Worm (Caenorhabditis elegans) whole organism, young adult: Measurements from ENCODE around the gene pus-1.

Experiments used
- C06A6.2 ChIP-seq: fragments of 200-800 bp; sonication (Bioruptor generic); conservative IDR thresholded peaks from 2 replicates; pipeline ENCODE4 v1.3.6; 2022; ENCODE audit warnings: missing genetic modification characterization, missing compliant biosample characterization
- F23B12.7 ChIP-seq: sonication (generic microtip); optimal IDR thresholded peaks from 2 replicates; lab custom pipeline; 2017; ENCODE audit warnings: missing genetic modification characterization, mild to moderate bottlenecking, missing compliant biosample characterization, antibody characterized with exemption, moderate library complexity; ENCODE audit not compliant: insufficient read depth
- F33H1.4 ChIP-seq: fragments of 200-800 bp; sonication (Bioruptor generic); IDR thresholded peaks from 2 replicates; pipeline ENCODE4 v1.3.6; 2022; ENCODE audit warnings: missing genetic modification reagents, missing genetic modification characterization, missing compliant biosample characterization
- F37B4.10 ChIP-seq: fragments of 200-800 bp; sonication (Bioruptor generic); IDR thresholded peaks from 2 replicates; pipeline ENCODE4 v1.3.6; 2022; ENCODE audit warnings: missing genetic modification characterization, missing compliant biosample characterization
- F52B5.7 ChIP-seq: sonication (generic microtip); optimal IDR thresholded peaks from 2 replicates; lab custom pipeline; 2016; ENCODE audit warnings: mild to moderate bottlenecking, missing genetic modification characterization, missing compliant biosample characterization
- F57A8.1 ChIP-seq: fragments of 200-800 bp; sonication (Bioruptor generic); optimal IDR thresholded peaks from 2 replicates; lab custom pipeline; 2018; ENCODE audit warnings: mild to moderate bottlenecking, missing genetic modification characterization, moderate library complexity, missing compliant biosample characterization
- K11D2.4 ChIP-seq: fragments of 200-800 bp; sonication (Bioruptor generic); IDR thresholded peaks from 2 replicates; pipeline ENCODE4 v1.3.6; 2022; ENCODE audit warnings: missing genetic modification reagents, missing genetic modification characterization, missing compliant biosample characterization
- Y53F4B.3 ChIP-seq: fragments of 200-800 bp; sonication (Bioruptor generic); IDR thresholded peaks from 2 replicates; pipeline ENCODE4 v1.3.6; 2022; ENCODE audit warnings: missing genetic modification reagents, missing genetic modification characterization, missing compliant biosample characterization
- akir-1 ChIP-seq: fragments of 200-800 bp; sonication (Bioruptor generic); optimal IDR thresholded peaks from 2 replicates; lab custom pipeline; 2018; ENCODE audit warnings: mild to moderate bottlenecking, missing genetic modification characterization, moderate library complexity, missing compliant biosample characterization
- aptf-3 ChIP-seq: fragments of 200-800 bp; sonication (Bioruptor generic); IDR thresholded peaks from 2 replicates; pipeline ENCODE4 v1.3.6; 2022; ENCODE audit warnings: missing genetic modification characterization, missing compliant biosample characterization
- atf-7 ChIP-seq: sonication (generic microtip); optimal IDR thresholded peaks from 2 replicates; lab custom pipeline; 2017; ENCODE audit warnings: mild to moderate bottlenecking, missing genetic modification characterization, missing compliant biosample characterization
- athp-1 ChIP-seq: sonication (generic microtip); optimal IDR thresholded peaks from 2 replicates; lab custom pipeline; 2017; ENCODE audit warnings: mild to moderate bottlenecking, missing genetic modification characterization, missing compliant biosample characterization
- attf-3 ChIP-seq: fragments of 200-800 bp; sonication (Bioruptor generic); conservative IDR thresholded peaks from 2 replicates; pipeline ENCODE4 v1.3.6; 2022; ENCODE audit warnings: missing genetic modification reagents, missing genetic modification characterization, missing compliant biosample characterization
- bed-2 ChIP-seq: fragments of 200-800 bp; sonication (Bioruptor generic); IDR thresholded peaks from 2 replicates; pipeline ENCODE4 v1.3.6; 2022; ENCODE audit warnings: missing genetic modification reagents, missing genetic modification characterization, missing compliant biosample characterization
- cebp-1 ChIP-seq, 2 experiments: fragments of 200-800 bp in 1 of 2; sonication (Bioruptor generic) in 1 of 2; sonication (generic microtip) in 1 of 2; IDR thresholded peaks in 1 of 2; optimal IDR thresholded peaks in 1 of 2; 2 replicates each; pipeline versions ENCODE4 v1.3.6 to Lab custom; 2017 to 2022; ENCODE audit warnings: missing compliant biosample characterization in 2 of 2, missing genetic modification characterization in 2 of 2, mild to moderate bottlenecking in 1 of 2, missing genetic modification reagents in 1 of 2, moderate library complexity in 1 of 2
- ceh-79 ChIP-seq: sonication (generic microtip); optimal IDR thresholded peaks from 2 replicates; lab custom pipeline; 2017; ENCODE audit warnings: mild to moderate bottlenecking, missing genetic modification characterization, missing compliant biosample characterization
- chd-7 ChIP-seq: sonication (generic microtip); optimal IDR thresholded peaks from 2 replicates; lab custom pipeline; 2016; ENCODE audit warnings: mild to moderate bottlenecking, missing genetic modification characterization, moderate library complexity, missing compliant biosample characterization
- ekl-4 ChIP-seq: fragments of 200-800 bp; sonication (Bioruptor generic); IDR thresholded peaks from 2 replicates; pipeline ENCODE4 v1.3.6; 2022; ENCODE audit warnings: missing genetic modification reagents, missing genetic modification characterization, missing compliant biosample characterization
- fkh-3 ChIP-seq: sonication (generic microtip); optimal IDR thresholded peaks from 2 replicates; lab custom pipeline; 2016; ENCODE audit warnings: mild to moderate bottlenecking, missing genetic modification characterization, missing compliant biosample characterization
- gei-17 ChIP-seq: fragments of 200-800 bp; sonication (Bioruptor generic); optimal IDR thresholded peaks from 2 replicates; lab custom pipeline; 2018; ENCODE audit warnings: mild to moderate bottlenecking, missing genetic modification characterization, missing compliant biosample characterization
- hlh-12 ChIP-seq: sonication (generic microtip); optimal IDR thresholded peaks from 2 replicates; lab custom pipeline; 2016; ENCODE audit warnings: missing genetic modification characterization, missing compliant biosample characterization
- hlh-26 ChIP-seq: fragments of 200-800 bp; sonication (Bioruptor generic); conservative IDR thresholded peaks from 2 replicates; pipeline ENCODE4 v1.3.6; 2022; ENCODE audit warnings: missing genetic modification reagents, missing genetic modification characterization, missing compliant biosample characterization
- hmg-1.2 ChIP-seq: fragments of 200-800 bp; sonication (Bioruptor generic); IDR thresholded peaks from 2 replicates; pipeline ENCODE4 v1.3.6; 2022; ENCODE audit warnings: missing genetic modification reagents, missing genetic modification characterization, missing compliant biosample characterization
- lag-1 ChIP-seq: fragments of 200-800 bp; sonication (Bioruptor generic); IDR thresholded peaks from 2 replicates; pipeline ENCODE4 v1.3.6; 2022; ENCODE audit warnings: missing genetic modification reagents, missing genetic modification characterization, missing compliant biosample characterization
- let-607 ChIP-seq, 2 experiments: fragments of 200-800 bp in 1 of 2; sonication (Bioruptor generic) in 1 of 2; sonication (generic microtip) in 1 of 2; optimal IDR thresholded peaks; 2 replicates each; lab custom pipeline; 2016 to 2018; ENCODE audit warnings: mild to moderate bottlenecking in 2 of 2, missing compliant biosample characterization in 2 of 2, missing genetic modification characterization in 2 of 2, moderate library complexity in 2 of 2, missing genotype in 1 of 2
- lin-26 ChIP-seq: fragments of 200-800 bp; sonication (Bioruptor generic); IDR thresholded peaks from 2 replicates; pipeline ENCODE4 v1.3.6; 2022; ENCODE audit warnings: missing genetic modification reagents, missing genetic modification characterization, missing compliant biosample characterization
- lin-35 ChIP-seq, 3 experiments: fragments of 150-350 bp in 2 of 3; sonication (generic microtip) in 1 of 3; optimal IDR thresholded peaks; 2 replicates each; lab custom pipeline; 2014 to 2018; ENCODE audit warnings: missing biosample characterization in 3 of 3, missing genetic modification characterization in 3 of 3, missing genetic modification reagents in 3 of 3
- madf-10 ChIP-seq: sonication (generic microtip); optimal IDR thresholded peaks from 2 replicates; lab custom pipeline; 2016; ENCODE audit warnings: mild to moderate bottlenecking, missing genetic modification characterization, missing compliant biosample characterization
- madf-3 ChIP-seq: fragments of 200-800 bp; sonication (Bioruptor generic); IDR thresholded peaks from 2 replicates; pipeline ENCODE4 v1.3.6; 2022; ENCODE audit warnings: missing genetic modification reagents, missing genetic modification characterization, missing compliant biosample characterization
- madf-8 ChIP-seq: fragments of 200-800 bp; sonication (Bioruptor generic); conservative IDR thresholded peaks from 2 replicates; pipeline ENCODE4 v1.3.6; 2022; ENCODE audit warnings: missing genetic modification reagents, missing genetic modification characterization, missing compliant biosample characterization
- mes-4 ChIP-seq: sonication (generic microtip); optimal IDR thresholded peaks from 2 replicates; lab custom pipeline; 2016; ENCODE audit warnings: missing genotype, missing genetic modification characterization, missing compliant biosample characterization
- mxl-1 ChIP-seq: sonication (generic microtip); optimal IDR thresholded peaks from 2 replicates; lab custom pipeline; 2016; ENCODE audit warnings: missing genetic modification characterization, missing compliant biosample characterization
- nfya-2 ChIP-seq: fragments of 200-800 bp; sonication (Bioruptor generic); IDR thresholded peaks from 2 replicates; pipeline ENCODE4 v1.3.6; 2022; ENCODE audit warnings: missing genetic modification reagents, missing genetic modification characterization, missing compliant biosample characterization
- nfyb-1 ChIP-seq: fragments of 200-800 bp; sonication (Bioruptor generic); IDR thresholded peaks from 2 replicates; pipeline ENCODE4 v1.3.6; 2022; ENCODE audit warnings: missing genetic modification reagents, missing genetic modification characterization, missing compliant biosample characterization
- pbrm-1 ChIP-seq: fragments of 200-800 bp; sonication (Bioruptor generic); IDR thresholded peaks from 2 replicates; pipeline ENCODE4 v1.3.6; 2022; ENCODE audit warnings: missing genetic modification reagents, missing genetic modification characterization, missing compliant biosample characterization
- rec-8 ChIP-seq, 2 experiments: sonication (generic microtip); optimal IDR thresholded peaks; 2 replicates each; lab custom pipeline; 2016; ENCODE audit warnings: mild to moderate bottlenecking in 2 of 2, missing genetic modification characterization in 2 of 2, missing genetic modification reagents in 2 of 2, missing genotype in 2 of 2, missing biosample characterization in 1 of 2, missing compliant biosample characterization in 1 of 2, moderate library complexity in 1 of 2
- repo-1 ChIP-seq: sonication (generic microtip); optimal IDR thresholded peaks from 2 replicates; lab custom pipeline; 2017; ENCODE audit warnings: mild to moderate bottlenecking, missing genetic modification characterization, missing compliant biosample characterization
- rpc-1 ChIP-seq, 2 experiments: fragments of 150-350 bp in 1 of 2; sonication (generic microtip) in 1 of 2; optimal IDR thresholded peaks; 2 replicates each; lab custom pipeline; 2014 to 2018; ENCODE audit warnings: missing biosample characterization in 1 of 2, missing genetic modification characterization in 1 of 2, missing genetic modification reagents in 1 of 2, missing genotype in 1 of 2
- sea-2 ChIP-seq: fragments of 200-800 bp; sonication (Bioruptor generic); IDR thresholded peaks from 2 replicates; pipeline ENCODE4 v1.3.6; 2022; ENCODE audit warnings: missing genetic modification characterization, missing compliant biosample characterization
- snpc-1.1 ChIP-seq: sonication (generic microtip); optimal IDR thresholded peaks from 2 replicates; lab custom pipeline; 2017; ENCODE audit warnings: missing genetic modification characterization, mild to moderate bottlenecking, missing compliant biosample characterization, antibody characterized with exemption, moderate library complexity, missing genotype, missing genetic modification reagents; ENCODE audit not compliant: insufficient read depth
- snpc-1.3 ChIP-seq: sonication (generic microtip); optimal IDR thresholded peaks from 2 replicates; lab custom pipeline; 2017; ENCODE audit warnings: missing genetic modification characterization, mild to moderate bottlenecking, missing compliant biosample characterization, antibody characterized with exemption, moderate library complexity, missing genotype, missing genetic modification reagents; ENCODE audit not compliant: insufficient read depth
- somi-1 ChIP-seq: fragments of 200-800 bp; sonication (Bioruptor generic); optimal IDR thresholded peaks from 2 replicates; lab custom pipeline; 2018; ENCODE audit warnings: mild to moderate bottlenecking, missing genetic modification characterization, missing compliant biosample characterization
- tlf-1 ChIP-seq: fragments of 200-800 bp; sonication (Bioruptor generic); optimal IDR thresholded peaks from 2 replicates; lab custom pipeline; 2018; ENCODE audit warnings: mild to moderate bottlenecking, missing genetic modification characterization, missing compliant biosample characterization
- zfh-2 ChIP-seq: fragments of 200-800 bp; sonication (Bioruptor generic); conservative IDR thresholded peaks from 2 replicates; pipeline ENCODE4 v1.3.6; 2022; ENCODE audit warnings: missing genetic modification reagents, missing genetic modification characterization, missing compliant biosample characterization
- ztf-22 ChIP-seq: fragments of 200-800 bp; sonication (Bioruptor generic); optimal IDR thresholded peaks from 2 replicates; lab custom pipeline; 2018; ENCODE audit warnings: mild to moderate bottlenecking, missing genetic modification characterization, moderate library complexity, missing compliant biosample characterization
- ztf-25 ChIP-seq: fragments of 200-800 bp; sonication (Bioruptor generic); IDR thresholded peaks from 2 replicates; pipeline ENCODE4 v1.3.6; 2022; ENCODE audit warnings: missing genetic modification reagents, missing genetic modification characterization, missing compliant biosample characterization
- ztf-26 ChIP-seq: sonication (generic microtip); optimal IDR thresholded peaks from 2 replicates; lab custom pipeline; 2017; ENCODE audit warnings: missing genetic modification characterization, missing compliant biosample characterization

Gene pus-1

DNA sequence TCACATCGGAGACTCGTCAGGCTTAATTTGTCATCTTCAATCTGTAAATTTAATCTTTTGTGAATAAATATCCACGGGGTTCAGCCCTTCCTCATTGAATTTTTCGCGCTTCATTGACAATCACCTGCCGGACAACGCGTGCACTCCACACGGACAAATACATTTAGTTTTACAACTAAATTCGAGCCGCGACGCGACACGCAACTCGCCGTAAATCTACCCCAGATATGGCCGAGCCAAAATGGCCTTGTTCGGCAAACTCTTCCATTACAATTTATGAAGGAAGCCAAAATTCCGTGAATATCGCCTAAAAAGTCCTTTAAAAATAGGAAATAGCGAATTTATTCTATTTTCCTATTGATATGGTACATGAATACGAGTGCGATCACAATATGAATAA lies 50.0 kb downstream of the pus-1 start (continued):
- TF ChIP-seq F33H1.4 (GFP tag; lab: Robert Waterston, UW) (no peak; the same call in 1 of the 2 replicates), attf-3 (GFP tag; lab: Robert Waterston, UW) (no peak), rec-8 (tag; optimal IDR thresholded peaks at IDR 0.05; lab: Kevin White, UChicago) (no peak), F57A8.1 (GFP tag; lab: Kevin White, UChicago) (no peak), repo-1 (tag; lab: Kevin White, UChicago) (peak; percentile 59), fkh-3 (no peak), nfyb-1 (GFP tag; lab: Robert Waterston, UW) (0 out of 2 replicates have a peak, but pooled peaks have one; percentile 33), ceh-79 (tag; lab: Kevin White, UChicago) (no peak), Y53F4B.3 (GFP tag; lab: Robert Waterston, UW) (no peak), rpc-1 (optimal IDR thresholded peaks at IDR 0.05; lab: Kevin White, UChicago) (no peak), rpc-1 (tag; optimal IDR thresholded peaks at IDR 0.05; lab: Kevin White, UChicago) (no peak), hlh-26 (no peak), lin-26 (GFP tag; lab: Robert Waterston, UW) (peak; percentile 66), tlf-1 (GFP tag; lab: Kevin White, UChicago) (peak; percentile 48), mes-4 (tag; lab: Kevin White, UChicago) (no peak), madf-8 (peak; percentile 63), akir-1 (GFP tag; lab: Kevin White, UChicago) (no peak), mxl-1 (tag; lab: Kevin White, UChicago) (no peak), let-607 (tag; optimal IDR thresholded peaks at IDR 0.05; lab: Kevin White, UChicago) (no peak), gei-17 (GFP tag; lab: Kevin White, UChicago) (no peak), ekl-4 (GFP tag; lab: Robert Waterston, UW) (peak; percentile 62; the same call in 1 of the 2 replicates), madf-3 (peak; percentile 75; the same call in 1 of the 2 replicates), lag-1 (no peak), ztf-25 (GFP tag; lab: Robert Waterston, UW) (0 out of 2 replicates have a peak, but pooled peaks have one; percentile 11), pbrm-1 (GFP tag; lab: Robert Waterston, UW) (peak; percentile 57), zfh-2 (GFP tag; lab: Robert Waterston, UW) (no peak), C06A6.2 (GFP tag; lab: Robert Waterston, UW) (no peak), cebp-1 (GFP tag; IDR thresholded peaks at IDR 0.05; lab: Robert Waterston, UW) (no peak), cebp-1 (tag; optimal IDR thresholded peaks at IDR 0.05; lab: Kevin White, UChicago) (no peak), hmg-1.2 (GFP tag; lab: Robert Waterston, UW) (peak; percentile 36), bed-2 (GFP tag; lab: Robert Waterston, UW) (no peak), K11D2.4 (GFP tag; lab: Robert Waterston, UW) (no peak), snpc-1.3 (no peak), sea-2 (GFP tag; lab: Robert Waterston, UW) (no peak), nfya-2 (GFP tag; lab: Robert Waterston, UW) (no peak), F37B4.10 (GFP tag; lab: Robert Waterston, UW) (no peak), athp-1 (no peak), lin-35 (GFP tag; optimal IDR thresholded peaks at IDR 0.05; lab: Kevin White, UChicago) (no peak), ztf-22 (GFP tag; lab: Kevin White, UChicago) (no peak), somi-1 (GFP tag; lab: Kevin White, UChicago) (no peak), ztf-26 (tag; lab: Kevin White, UChicago) (no peak), atf-7 (tag; lab: Kevin White, UChicago) (no peak), madf-10 (tag; lab: Kevin White, UChicago) (no peak), hlh-12 (tag; lab: Kevin White, UChicago) (no peak), F23B12.7 (tag; lab: Kevin White, UChicago) (no peak), aptf-3 (GFP tag; lab: Robert Waterston, UW) (0 out of 2 replicates have a peak, but pooled peaks have one; percentile 43), chd-7 (tag; lab: Kevin White, UChicago) (no peak), snpc-1.1 (tag; lab: Kevin White, UChicago) (no peak), F52B5.7 (peak; percentile 39)
